Worm (Caenorhabditis elegans) whole organism, mixed stage, embryonic: ENCODE results near the gene F55C5.10.

Experiments used
- blmp-1 ChIP-seq: fragments of 150-350 bp; optimal IDR thresholded peaks from 2 replicates; lab custom pipeline; 2014; ENCODE audit warnings: missing biosample characterization, missing genetic modification characterization
- lin-13 ChIP-seq: fragments of 150-350 bp; optimal IDR thresholded peaks from 2 replicates; lab custom pipeline; 2014; ENCODE audit warnings: missing biosample characterization, missing genetic modification characterization
- lsy-2 ChIP-seq: fragments of 150-350 bp; optimal IDR thresholded peaks from 2 replicates; lab custom pipeline; 2014; ENCODE audit warnings: missing biosample characterization, missing genetic modification characterization
- nhr-28 ChIP-seq: fragments of 150-350 bp; optimal IDR thresholded peaks from 2 replicates; lab custom pipeline; 2014; ENCODE audit warnings: missing biosample characterization, missing genetic modification characterization
- pha-4 ChIP-seq: fragments of 150-350 bp; optimal IDR thresholded peaks from 2 replicates; lab custom pipeline; 2018; ENCODE audit warnings: missing biosample characterization, missing genetic modification reagents, missing genetic modification characterization
- sem-2 ChIP-seq: fragments of 200-800 bp; sonication (Bioruptor generic); optimal IDR thresholded peaks from 2 replicates; lab custom pipeline; 2018; ENCODE audit warnings: mild to moderate bottlenecking, missing genetic modification characterization, missing compliant biosample characterization
- snpc-4 ChIP-seq: fragments of 150-350 bp; optimal IDR thresholded peaks from 2 replicates; lab custom pipeline; 2014; ENCODE audit warnings: missing biosample characterization, missing genetic modification characterization
- unc-62 ChIP-seq: fragments of 150-350 bp; optimal IDR thresholded peaks from 2 replicates; lab custom pipeline; 2014; ENCODE audit warnings: missing biosample characterization, missing genetic modification reagents, missing genetic modification characterization
- ztf-11 ChIP-seq: fragments of 150-350 bp; optimal IDR thresholded peaks from 2 replicates; lab custom pipeline; 2014; ENCODE audit warnings: missing biosample characterization, missing genetic modification characterization

DNA sequence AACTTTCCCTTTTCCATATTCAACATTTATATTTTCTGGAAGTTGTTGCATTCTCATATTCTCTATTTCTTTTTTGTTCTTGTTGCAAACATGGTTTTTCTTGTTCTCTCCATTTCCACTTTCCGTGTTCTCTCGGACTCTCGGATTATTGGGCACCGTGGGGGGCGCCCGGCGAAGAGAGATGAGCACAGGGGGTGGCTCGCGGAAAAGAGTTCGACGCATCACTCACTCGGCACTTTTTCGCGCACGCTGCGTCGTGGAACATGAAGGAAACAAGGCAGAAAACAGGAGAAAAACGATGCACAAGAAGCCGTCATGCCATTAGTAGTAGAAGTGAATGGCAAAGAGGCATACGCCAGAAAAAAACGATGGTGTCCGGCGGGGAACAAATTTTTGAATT, 43.4 kb downstream of the F55C5.10 start:
- no peak for TF ChIP-seq sem-2 (GFP tag; lab: Kevin White, UChicago)
- no peak for TF ChIP-seq nhr-28
- no peak for TF ChIP-seq lsy-2 (tag; lab: Kevin White, UChicago)
- TF ChIP-seq ztf-11 (tag; lab: Kevin White, UChicago): no peak
- TF ChIP-seq blmp-1 (tag; lab: Kevin White, UChicago): no peak
- TF ChIP-seq snpc-4 (tag; lab: Kevin White, UChicago): no peak
- no peak for TF ChIP-seq unc-62 (GFP tag; lab: Kevin White, UChicago)
- no peak for TF ChIP-seq pha-4 (tag; lab: Kevin White, UChicago)
- TF ChIP-seq lin-13 (tag; lab: Kevin White, UChicago): no peak
